Fruit fly (Drosophila melanogaster): Measurements from ENCODE around the gene Pgk.

The Pgk gene

dm6 chr2L:2748480-2749143 is 4.3 kb downstream of the Pgk start (continued):
- TF ChIP-seq Dll (GFP tag; IDR thresholded peaks at IDR 0.05; ENCODE audit: partially characterized antibody) (0 out of 4 replicates have a peak, but pooled peaks have one; percentile 43), Tbp (GFP tag; optimal IDR thresholded peaks at IDR 0.05) (no peak), CG14710 (tag; optimal IDR thresholded peaks at IDR 0.05) (peak; percentile 80), CkIIα-i1 (GFP tag; IDR thresholded peaks at IDR 0.05) (0 out of 2 replicates have a peak, but pooled peaks have one; percentile 31), CG1233 (GFP tag; optimal IDR thresholded peaks at IDR 0.05) (peak; percentile 89), cg (GFP tag; optimal IDR thresholded peaks at IDR 0.05) (no peak), hth (optimal IDR thresholded peaks at IDR 0.05) (no peak), bsh (GFP tag; optimal IDR thresholded peaks at IDR 0.05) (peak; percentile 42 to 77), CG14441 (GFP tag; IDR thresholded peaks at IDR 0.05) (peak; percentile 86), Drgx (GFP tag; IDR thresholded peaks at IDR 0.05) (peak; percentile 81), Rfx (GFP tag; IDR thresholded peaks at IDR 0.05) (peak; percentile 95), ci (GFP tag; IDR thresholded peaks at IDR 0.05) (peak; percentile 87), grau (tag; optimal IDR thresholded peaks at IDR 0.05) (peak; percentile 93), H15 (GFP tag; IDR thresholded peaks at IDR 0.05) (peak; percentile 77), croc (GFP tag; conservative IDR thresholded peaks at IDR 0.05) (peak; percentile 68), CG6854 (GFP tag; optimal IDR thresholded peaks at IDR 0.05) (peak; percentile 72), CG13424 (tag; optimal IDR thresholded peaks at IDR 0.05) (peak; percentile 91), chm (GFP tag; IDR thresholded peaks at IDR 0.05) (peak; percentile 71), CG2129 (GFP tag; IDR thresholded peaks at IDR 0.05; ENCODE audit: partially characterized antibody) (no peak), ham (GFP tag; IDR thresholded peaks at IDR 0.05) (peak; percentile 58; the same call in 1 of the 2 replicates), PHDP (tag; optimal IDR thresholded peaks at IDR 0.05) (peak; percentile 83), gce (GFP tag; IDR thresholded peaks at IDR 0.05) (peak; percentile 63; the same call in 2 of the 3 replicates), CG14965 (GFP tag; optimal IDR thresholded peaks at IDR 0.05; ENCODE audit: borderline replicate concordance) (no peak), CG16815 (GFP tag; optimal IDR thresholded peaks at IDR 0.05) (peak; percentile 76), CG10147 (GFP tag; optimal IDR thresholded peaks at IDR 0.05) (peak; percentile 79), esg (GFP tag; conservative IDR thresholded peaks at IDR 0.05) (peak; percentile 80), Chrac-16 (GFP tag; optimal IDR thresholded peaks at IDR 0.05) (peak; percentile 90), CG3847 (GFP tag; IDR thresholded peaks at IDR 0.05) (peak; percentile 96), TFAM (GFP tag; optimal IDR thresholded peaks at IDR 0.05) (no peak), CG12155 (GFP tag; optimal IDR thresholded peaks at IDR 0.05) (peak; percentile 90), CoRest (tag; optimal IDR thresholded peaks at IDR 0.05) (peak; percentile 94), Atf-2 (GFP tag; optimal IDR thresholded peaks at IDR 0.05) (peak; percentile 64), ERR (GFP tag; optimal IDR thresholded peaks at IDR 0.05) (peak; percentile 100), Hmx (GFP tag; optimal IDR thresholded peaks at IDR 0.05) (no peak), danr (GFP tag; IDR thresholded peaks at IDR 0.05) (peak; percentile 75), CG17361 (GFP tag; IDR thresholded peaks at IDR 0.05) (no peak; the same call in 2 of the 3 replicates), nerfin-1 (tag; optimal IDR thresholded peaks at IDR 0.05) (peak; percentile 60), sens (GFP tag) (peak; percentile 91), Doc3 (GFP tag; IDR thresholded peaks at IDR 0.05; ENCODE audit: partially characterized antibody) (no peak), bab2 (GFP tag; optimal IDR thresholded peaks at IDR 0.05) (peak; percentile 67), sna (GFP tag; IDR thresholded peaks at IDR 0.05; ENCODE audit: partially characterized antibody) (no peak; the same call in 1 of the 2 replicates), lilli (GFP tag; optimal IDR thresholded peaks at IDR 0.05) (peak; percentile 92), maf-S (GFP tag; optimal IDR thresholded peaks at IDR 0.05) (peak; percentile 85), Asciz (GFP tag; optimal IDR thresholded peaks at IDR 0.05) (peak; percentile 70), CG17612 (GFP tag; IDR thresholded peaks at IDR 0.05) (peak; percentile 67; the same call in 1 of the 2 replicates), CrebB (tag; optimal IDR thresholded peaks at IDR 0.05) (peak; percentile 69), CG7556 (GFP tag; optimal IDR thresholded peaks at IDR 0.05) (peak; percentile 77), HmgZ (tag; optimal IDR thresholded peaks at IDR 0.05) (peak; percentile 90), grn (GFP tag; optimal IDR thresholded peaks at IDR 0.05) (no peak), dmrt99B (tag; optimal IDR thresholded peaks at IDR 0.05) (peak; percentile 66)
